Fruit fly (Drosophila melanogaster): Measurements from ENCODE around the gene CG14664.

Gene CG14664

dm6 chr3R:5268495-5268894, 44.6 kb downstream of the CG14664 start:
- peak; percentile 78 for TF ChIP-seq N (GFP tag; optimal IDR thresholded peaks at IDR 0.05)
- peak; percentile 19 for TF ChIP-seq brk (GFP tag; optimal IDR thresholded peaks at IDR 0.05)
- peak; percentile 44 for TF ChIP-seq Vsx2 (GFP tag; optimal IDR thresholded peaks at IDR 0.05; ENCODE audit: partially characterized antibody)
- peak; percentile 85 for TF ChIP-seq Myc (optimal IDR thresholded peaks at IDR 0.05)
- no peak for TF ChIP-seq jim (GFP tag; optimal IDR thresholded peaks at IDR 0.05)

- TF ChIP-seq rgr (GFP tag; optimal IDR thresholded peaks at IDR 0.05) = peak; percentile 44
- peak; percentile 16 for TF ChIP-seq br (GFP tag; optimal IDR thresholded peaks at IDR 0.05)
- peak; percentile 21 for TF ChIP-seq Hnf4 (GFP tag; optimal IDR thresholded peaks at IDR 0.05)
- no peak for TF ChIP-seq HLH106 (tag; optimal IDR thresholded peaks at IDR 0.05)
- TF ChIP-seq Hr78 (GFP tag; optimal IDR thresholded peaks at IDR 0.05) = no peak
- peak in 1 of 2 experiments; percentile 47 for TF ChIP-seq foxo (GFP tag; optimal IDR thresholded peaks at IDR 0.05)
- no peak for TF ChIP-seq Rel (GFP tag; optimal IDR thresholded peaks at IDR 0.05)
- no peak for TF ChIP-seq Rel (tag; optimal IDR thresholded peaks at IDR 0.05)
- TF ChIP-seq fru (GFP tag; optimal IDR thresholded peaks at IDR 0.05) = peak; percentile 34
- peak; percentile 28 for TF ChIP-seq h (GFP tag; optimal IDR thresholded peaks at IDR 0.05)
- TF ChIP-seq dmrt93B (GFP tag; optimal IDR thresholded peaks at IDR 0.05) = no peak
- TF ChIP-seq woc (GFP tag; optimal IDR thresholded peaks at IDR 0.05) = no peak
- no peak for TF ChIP-seq Sp1 (GFP tag; optimal IDR thresholded peaks at IDR 0.05)
These were observed 46.9 kb downstream of the CG14664 start for dm6 chr3R:5270806-5271205.

Data from whole organism, wandering third instar larva.